Fruit fly (Drosophila melanogaster): Measurements from ENCODE around the gene CG10341.

dm6 chr2L:18735553-18736167, 37.1 kb downstream of the CG10341 start:
- TF ChIP-seq CG8478 (optimal IDR thresholded peaks at IDR 0.05), result no peak
- TF ChIP-seq CTCF (optimal IDR thresholded peaks at IDR 0.05), result no peak
